Worm (Caenorhabditis elegans) whole organism, L1 larva: ENCODE measurements around the gene btb-22.
A peak's percentile ranks its signal among the peaks of the same experiment; 100 is the strongest.

Experiments used
- C04F5.9 ChIP-seq: sonication (generic microtip); optimal IDR thresholded peaks from 2 replicates; lab custom pipeline; 2016; ENCODE audit warnings: missing genetic modification characterization, missing compliant biosample characterization
- F16B12.6 ChIP-seq: fragments of 150-350 bp; optimal IDR thresholded peaks from 2 replicates; lab custom pipeline; 2014; ENCODE audit warnings: missing biosample characterization, missing genetic modification characterization
- Y116A8C.19 ChIP-seq: sonication (generic microtip); optimal IDR thresholded peaks from 2 replicates; lab custom pipeline; 2016; ENCODE audit warnings: missing compliant biosample characterization, missing genetic modification characterization, borderline replicate concordance
- aha-1 ChIP-seq: fragments of 150-350 bp; optimal IDR thresholded peaks from 2 replicates; lab custom pipeline; 2014; ENCODE audit warnings: missing biosample characterization, missing genetic modification characterization
- aly-2 ChIP-seq: fragments of 150-350 bp; optimal IDR thresholded peaks from 2 replicates; lab custom pipeline; 2014; ENCODE audit warnings: missing biosample characterization, missing genetic modification characterization
- ceh-63 ChIP-seq: fragments of 200-800 bp; sonication (Bioruptor generic); optimal IDR thresholded peaks from 2 replicates; lab custom pipeline; 2018; ENCODE audit warnings: mild to moderate bottlenecking, missing genetic modification characterization, missing compliant biosample characterization
- ceh-8 ChIP-seq: fragments of 200-800 bp; sonication (Bioruptor generic); optimal IDR thresholded peaks from 2 replicates; lab custom pipeline; 2018; ENCODE audit warnings: mild to moderate bottlenecking, missing genetic modification characterization, moderate library complexity, missing compliant biosample characterization
- ceh-82 ChIP-seq, 3 experiments: fragments of 150-350 bp in 1 of 3; sonication (generic microtip) in 2 of 3; optimal IDR thresholded peaks; 2 replicates each; lab custom pipeline; 2014 to 2017; ENCODE audit warnings: missing biosample characterization in 3 of 3, missing genetic modification characterization in 3 of 3
- ceh-88 ChIP-seq: fragments of 200-800 bp; sonication (Bioruptor generic); IDR thresholded peaks from 2 replicates; pipeline ENCODE4 v1.3.6; 2022; ENCODE audit warnings: missing genetic modification characterization, missing compliant biosample characterization
- ceh-90 ChIP-seq: sonication (generic microtip); optimal IDR thresholded peaks from 2 replicates; lab custom pipeline; 2016; ENCODE audit warnings: missing genetic modification characterization, missing compliant biosample characterization
- dpl-1 ChIP-seq, 3 experiments: fragments of 150-350 bp in 2 of 3; sonication (generic microtip) in 1 of 3; optimal IDR thresholded peaks; 2 replicates each; lab custom pipeline; 2014 to 2017; ENCODE audit warnings: missing biosample characterization in 3 of 3, missing genetic modification characterization in 3 of 3, missing genetic modification reagents in 3 of 3
- dsc-1 ChIP-seq: sonication (generic microtip); optimal IDR thresholded peaks from 2 replicates; lab custom pipeline; 2016; ENCODE audit warnings: mild to moderate bottlenecking, missing genetic modification characterization, missing compliant biosample characterization
- egl-27 ChIP-seq, 2 experiments: fragments of 150-350 bp in 1 of 2; sonication (generic microtip); optimal IDR thresholded peaks; 3 replicates each; lab custom pipeline; 2017 to 2018; ENCODE audit warnings: missing biosample characterization in 2 of 2, missing genetic modification characterization in 2 of 2, missing genetic modification reagents in 2 of 2
- elt-2 ChIP-seq: sonication (generic microtip); optimal IDR thresholded peaks from 2 replicates; lab custom pipeline; 2016; ENCODE audit warnings: missing genetic modification characterization, mild to moderate bottlenecking, inconsistent platforms, missing compliant biosample characterization, missing genetic modification reagents
- elt-3 ChIP-seq, 6 experiments: fragments of 150-350 bp in 1 of 6; sonication (generic microtip); optimal IDR thresholded peaks; 2 replicates each; lab custom pipeline; 2017 to 2018; ENCODE audit warnings: missing biosample characterization in 6 of 6, missing genetic modification characterization in 6 of 6, inconsistent platforms in 1 of 6
- ets-5 ChIP-seq: fragments of 200-800 bp; sonication (Bioruptor generic); IDR thresholded peaks from 2 replicates; pipeline ENCODE4 v1.3.6; 2022; ENCODE audit warnings: missing genetic modification characterization, missing compliant biosample characterization
- fkh-8 ChIP-seq: sonication (generic microtip); optimal IDR thresholded peaks from 2 replicates; lab custom pipeline; 2016; ENCODE audit warnings: mild to moderate bottlenecking, missing genetic modification characterization, missing compliant biosample characterization
- fos-1 ChIP-seq: fragments of 150-350 bp; optimal IDR thresholded peaks from 2 replicates; lab custom pipeline; 2014; ENCODE audit warnings: missing biosample characterization, missing genetic modification characterization
- hlh-4 ChIP-seq: sonication (generic microtip); optimal IDR thresholded peaks from 2 replicates; lab custom pipeline; 2016; ENCODE audit warnings: mild to moderate bottlenecking, missing genetic modification characterization, missing compliant biosample characterization
- hpl-2 ChIP-seq: fragments of 150-350 bp; optimal IDR thresholded peaks from 2 replicates; lab custom pipeline; 2014; ENCODE audit warnings: missing biosample characterization, missing genetic modification reagents, missing genetic modification characterization
- jun-1 ChIP-seq: fragments of 150-350 bp; optimal IDR thresholded peaks from 2 replicates; lab custom pipeline; 2014; ENCODE audit warnings: missing biosample characterization, missing genetic modification reagents, missing genetic modification characterization
- lin-13 ChIP-seq: fragments of 150-350 bp; optimal IDR thresholded peaks from 2 replicates; lab custom pipeline; 2014; ENCODE audit warnings: missing biosample characterization, missing genetic modification reagents, missing genetic modification characterization
- lin-14 ChIP-seq: fragments of 200-800 bp; sonication (Bioruptor generic); optimal IDR thresholded peaks from 2 replicates; lab custom pipeline; 2018; ENCODE audit warnings: mild to moderate bottlenecking, missing genetic modification characterization, moderate library complexity, missing compliant biosample characterization
- lin-15B ChIP-seq: fragments of 150-350 bp; sonication (generic microtip); optimal IDR thresholded peaks from 3 replicates; lab custom pipeline; 2014; ENCODE audit warnings: missing biosample characterization, missing genetic modification characterization
- lin-35 ChIP-seq, 2 experiments: fragments of 150-350 bp; optimal IDR thresholded peaks; 2 replicates each; lab custom pipeline; 2014; ENCODE audit warnings: missing biosample characterization in 2 of 2, missing genetic modification characterization in 2 of 2, missing genetic modification reagents in 2 of 2
- mdl-1 ChIP-seq, 2 experiments: fragments of 150-350 bp; optimal IDR thresholded peaks; 2 replicates each; lab custom pipeline; 2014 to 2017; ENCODE audit warnings: missing biosample characterization in 2 of 2, missing genetic modification characterization in 2 of 2, inconsistent platforms in 1 of 2
- mep-1 ChIP-seq: fragments of 150-350 bp; optimal IDR thresholded peaks from 2 replicates; lab custom pipeline; 2014; ENCODE audit warnings: missing biosample characterization, missing genetic modification characterization
- nhr-71 ChIP-seq: sonication (generic microtip); optimal IDR thresholded peaks from 2 replicates; lab custom pipeline; 2016; ENCODE audit warnings: mild to moderate bottlenecking, missing genetic modification characterization, moderate library complexity, missing compliant biosample characterization
- nhr-76 ChIP-seq: sonication (generic microtip); optimal IDR thresholded peaks from 2 replicates; lab custom pipeline; 2017; ENCODE audit warnings: missing biosample characterization, missing genetic modification characterization
- nhr-85 ChIP-seq: sonication (generic microtip); peaks from one replicate; lab custom pipeline; 2016; ENCODE audit warnings: missing genetic modification characterization, inconsistent platforms, missing compliant biosample characterization
- pqm-1 ChIP-seq: sonication (generic microtip); optimal IDR thresholded peaks from 3 replicates; lab custom pipeline; 2017; ENCODE audit warnings: missing biosample characterization, missing genetic modification characterization
- skn-1 ChIP-seq: fragments of 150-350 bp; optimal IDR thresholded peaks from 2 replicates; lab custom pipeline; 2014; ENCODE audit warnings: missing biosample characterization, missing genetic modification characterization
- sox-4 ChIP-seq: sonication (generic microtip); optimal IDR thresholded peaks from 2 replicates; lab custom pipeline; 2016; ENCODE audit warnings: missing genetic modification characterization, missing compliant biosample characterization
- sptf-1 ChIP-seq: fragments of 150-350 bp; optimal IDR thresholded peaks from 2 replicates; lab custom pipeline; 2014; ENCODE audit warnings: missing biosample characterization, missing genetic modification characterization
- sup-37 ChIP-seq: fragments of 200-800 bp; sonication (Bioruptor generic); optimal IDR thresholded peaks from 2 replicates; lab custom pipeline; 2018; ENCODE audit warnings: mild to moderate bottlenecking, missing genetic modification characterization, missing compliant biosample characterization
- swsn-7 ChIP-seq: sonication (generic microtip); optimal IDR thresholded peaks from 2 replicates; lab custom pipeline; 2016; ENCODE audit warnings: missing genetic modification characterization, missing compliant biosample characterization
- tbx-2 ChIP-seq: sonication (generic microtip); optimal IDR thresholded peaks from 2 replicates; lab custom pipeline; 2016; ENCODE audit warnings: missing genetic modification characterization, missing compliant biosample characterization
- tlp-1 ChIP-seq: fragments of 150-350 bp; optimal IDR thresholded peaks from 2 replicates; lab custom pipeline; 2014; ENCODE audit warnings: missing biosample characterization, missing genetic modification characterization
- unc-130 ChIP-seq: fragments of 150-350 bp; optimal IDR thresholded peaks from 2 replicates; lab custom pipeline; 2017; ENCODE audit warnings: missing biosample characterization, missing genetic modification characterization, inconsistent platforms
- unc-30 ChIP-seq: sonication (generic microtip); optimal IDR thresholded peaks from 2 replicates; lab custom pipeline; 2017; ENCODE audit warnings: missing biosample characterization, missing genetic modification characterization
- unc-86 ChIP-seq: sonication (generic microtip); optimal IDR thresholded peaks from 2 replicates; lab custom pipeline; 2016; ENCODE audit warnings: missing genetic modification characterization, missing compliant biosample characterization
- vab-15 ChIP-seq: sonication (generic microtip); optimal IDR thresholded peaks from 2 replicates; lab custom pipeline; 2017; ENCODE audit warnings: missing genotype, mild to moderate bottlenecking, missing genetic modification characterization, missing compliant biosample characterization
- zag-1 ChIP-seq: fragments of 150-350 bp; optimal IDR thresholded peaks from 2 replicates; lab custom pipeline; 2014; ENCODE audit warnings: missing biosample characterization, missing genetic modification characterization
- ztf-4 ChIP-seq: fragments of 150-350 bp; optimal IDR thresholded peaks from 2 replicates; lab custom pipeline; 2014; ENCODE audit warnings: missing biosample characterization, missing genetic modification characterization

btb-22 gene

ce11 chrII:3270598-3270997 is 29.0 kb upstream of the btb-22 start:
- TF ChIP-seq mep-1 (tag; lab: Kevin White, UChicago), result peak; percentile 9
- peak; percentile 4 for TF ChIP-seq fkh-8 (tag; lab: Kevin White, UChicago)
- peak; percentile 59 for TF ChIP-seq dsc-1 (tag; lab: Kevin White, UChicago)
- TF ChIP-seq nhr-76 (tag; lab: Kevin White, UChicago), result no peak
- peak; percentile 26 for TF ChIP-seq unc-30
- TF ChIP-seq nhr-71 (tag; lab: Kevin White, UChicago), result peak; percentile 27
- TF ChIP-seq sup-37 (GFP tag; lab: Kevin White, UChicago), result no peak
- TF ChIP-seq skn-1 (tag; lab: Kevin White, UChicago), result no peak
- no peak for TF ChIP-seq unc-130

- TF ChIP-seq tbx-2 (tag; lab: Kevin White, UChicago), result no peak
- no peak for TF ChIP-seq ceh-88 (GFP tag; lab: Robert Waterston, UW)
- TF ChIP-seq zag-1 (tag; lab: Kevin White, UChicago), result no peak
- TF ChIP-seq Y116A8C.19 (tag; lab: Kevin White, UChicago), result no peak
- TF ChIP-seq lin-15B, result no peak
- no peak for TF ChIP-seq egl-27 (tag; optimal IDR thresholded peaks at IDR 0.05; lab: Kevin White, UChicago)
- no peak for TF ChIP-seq unc-130
- TF ChIP-seq nhr-85 (tag; lab: Kevin White, UChicago), result no peak
- TF ChIP-seq ceh-82 (tag; optimal IDR thresholded peaks at IDR 0.05; lab: Kevin White, UChicago), result no peak
- TF ChIP-seq lin-13, result no peak
- TF ChIP-seq aly-2 (tag; lab: Kevin White, UChicago), result no peak
- TF ChIP-seq elt-2 (tag; lab: Kevin White, UChicago), result no peak
- TF ChIP-seq C04F5.9, result no peak
- TF ChIP-seq tlp-1 (tag; lab: Kevin White, UChicago), result no peak
- TF ChIP-seq, all 84 proteins: peak for 0
Measured at ce11 chrII:3274923-3275322, 24.6 kb upstream of the btb-22 start, which contains the start of gene F02E11.3. F02E11.3 (minus strand) TSS chrII:3275023.

- TF ChIP-seq fos-1 (tag; lab: Kevin White, UChicago) (no peak), ceh-63 (GFP tag; lab: Kevin White, UChicago) (no peak)
Measured at ce11 chrII:3277686-3278085, 21.9 kb upstream of the btb-22 start, which contains the start of gene F02E11.4. F02E11.4 (minus strand) TSS chrII:3277786.

- no peak for TF ChIP-seq hpl-2 (GFP tag; lab: Kevin White, UChicago)
- no peak for TF ChIP-seq jun-1
Measured at ce11 chrII:3278634-3279033, 20.9 kb upstream of the btb-22 start, which contains the start of gene wht-4. wht-4 (plus strand) TSS chrII:3278934.

ce11 chrII:3282353-3282752 is 17.2 kb upstream of the btb-22 start, which contains the start of gene nep-13:
nep-13 (plus strand) TSS chrII:3282653.
- TF ChIP-seq F16B12.6 (tag; lab: Kevin White, UChicago) (no peak), dpl-1 (GFP tag; optimal IDR thresholded peaks at IDR 0.05; lab: Kevin White, UChicago) (no peak), jun-1 (no peak), lin-15B (no peak), ceh-90 (tag; lab: Kevin White, UChicago) (no peak), ztf-4 (tag; lab: Kevin White, UChicago) (no peak), lin-14 (GFP tag; lab: Kevin White, UChicago) (no peak), Y116A8C.19 (tag; lab: Kevin White, UChicago) (no peak), pqm-1 (tag; lab: Kevin White, UChicago) (no peak), mdl-1 (tag; optimal IDR thresholded peaks at IDR 0.05; lab: Kevin White, UChicago) (no peak)

ce11 chrII:3284558-3284957 is 15.0 kb upstream of the btb-22 start, which contains the start of gene scl-15:
scl-15 (minus strand) TSS chrII:3284658.
- TF ChIP-seq C04F5.9 (no peak), ets-5 (GFP tag; lab: Robert Waterston, UW) (no peak), swsn-7 (tag; lab: Kevin White, UChicago) (no peak), tbx-2 (tag; lab: Kevin White, UChicago) (no peak), lin-35 (GFP tag; optimal IDR thresholded peaks at IDR 0.05; lab: Kevin White, UChicago) (no peak), aha-1 (no peak), ceh-90 (tag; lab: Kevin White, UChicago) (no peak), hlh-4 (tag; lab: Kevin White, UChicago) (no peak), elt-3 (tag; optimal IDR thresholded peaks at IDR 0.05; lab: Kevin White, UChicago) (no peak), vab-15 (tag; lab: Kevin White, UChicago) (no peak), unc-86 (tag; lab: Kevin White, UChicago) (no peak), egl-27 (tag; optimal IDR thresholded peaks at IDR 0.05; lab: Kevin White, UChicago) (no peak), sox-4 (no peak), ceh-8 (GFP tag; lab: Kevin White, UChicago) (no peak), sptf-1 (tag; lab: Kevin White, UChicago) (no peak), skn-1 (tag; lab: Kevin White, UChicago) (no peak), fkh-8 (tag; lab: Kevin White, UChicago) (no peak)
